Fruit fly (Drosophila melanogaster): ENCODE data around the gene CG11666.
A peak's percentile ranks its signal among the peaks of the same experiment; 100 is the strongest.

CG11666 gene

dm6 chrX:21027929-21028575 is 43.6 kb downstream of the CG11666 start, which contains the start of gene CG1532 (continued):
- TF ChIP-seq ham (GFP tag; IDR thresholded peaks at IDR 0.05) (no peak), pzg (GFP tag; optimal IDR thresholded peaks at IDR 0.05) (peak; percentile 50), CG4404 (GFP tag; IDR thresholded peaks at IDR 0.05) (no peak), CG12071 (GFP tag; optimal IDR thresholded peaks at IDR 0.05) (no peak), Ravus (GFP tag; IDR thresholded peaks at IDR 0.05) (no peak), CG9609 (GFP tag; optimal IDR thresholded peaks at IDR 0.05) (no peak), CG6175 (GFP tag; IDR thresholded peaks at IDR 0.05) (no peak), ewg (GFP tag; optimal IDR thresholded peaks at IDR 0.05) (no peak), p53 (GFP tag; optimal IDR thresholded peaks at IDR 0.05) (no peak), CG2116 (GFP tag; optimal IDR thresholded peaks at IDR 0.05) (peak; percentile 38), Chrac-16 (GFP tag; optimal IDR thresholded peaks at IDR 0.05) (no peak), gro (GFP tag; optimal IDR thresholded peaks at IDR 0.05) (no peak), sd (tag; optimal IDR thresholded peaks at IDR 0.05) (no peak), Sry-β (GFP tag; optimal IDR thresholded peaks at IDR 0.05) (no peak), Oli (tag; optimal IDR thresholded peaks at IDR 0.05) (no peak), sisA (GFP tag; IDR thresholded peaks at IDR 0.05) (no peak), CG34224 (GFP tag; IDR thresholded peaks at IDR 0.05; ENCODE audit: partially characterized antibody) (peak; percentile 58; the same call in 2 of the 3 replicates), nerfin-2 (GFP tag; IDR thresholded peaks at IDR 0.05; ENCODE audit: partially characterized antibody) (0 out of 2 replicates have a peak, but pooled peaks have one; percentile 13), CG43689 (GFP tag; IDR thresholded peaks at IDR 0.05) (no peak), Usf (GFP tag; optimal IDR thresholded peaks at IDR 0.05) (no peak), Tbp (GFP tag; optimal IDR thresholded peaks at IDR 0.05) (no peak), CG12744 (GFP tag; optimal IDR thresholded peaks at IDR 0.05) (no peak), kni (GFP tag; optimal IDR thresholded peaks at IDR 0.05) (no peak), Deaf1 (tag; optimal IDR thresholded peaks at IDR 0.05) (peak; percentile 49), H15 (GFP tag; IDR thresholded peaks at IDR 0.05) (no peak), gsb (GFP tag; IDR thresholded peaks at IDR 0.05) (no peak), Hr39 (optimal IDR thresholded peaks at IDR 0.05) (no peak), sc (optimal IDR thresholded peaks at IDR 0.05) (no peak), sc (GFP tag; optimal IDR thresholded peaks at IDR 0.05) (no peak), CG4854 (GFP tag; optimal IDR thresholded peaks at IDR 0.05) (no peak), chn (GFP tag; optimal IDR thresholded peaks at IDR 0.05) (no peak), knrl (GFP tag; IDR thresholded peaks at IDR 0.05; ENCODE audit: partially characterized antibody) (peak; percentile 57), Rfx (GFP tag; IDR thresholded peaks at IDR 0.05) (0 out of 2 replicates have a peak, but pooled peaks have one; percentile 6), HmgZ (tag; optimal IDR thresholded peaks at IDR 0.05) (peak; percentile 51), ERR (GFP tag; optimal IDR thresholded peaks at IDR 0.05) (no peak), crol (GFP tag; IDR thresholded peaks at IDR 0.05) (no peak), Optix (GFP tag; IDR thresholded peaks at IDR 0.05) (no peak), tup (GFP tag; optimal IDR thresholded peaks at IDR 0.05) (no peak), Dll (GFP tag; IDR thresholded peaks at IDR 0.05; ENCODE audit: partially characterized antibody) (peak; percentile 68), insv (GFP tag; optimal IDR thresholded peaks at IDR 0.05) (no peak), HmgD (GFP tag; optimal IDR thresholded peaks at IDR 0.05) (no peak), CG42726 (GFP tag; IDR thresholded peaks at IDR 0.05; ENCODE audit: partially characterized antibody) (peak; percentile 73; the same call in 1 of the 2 replicates), CG11093 (GFP tag; IDR thresholded peaks at IDR 0.05) (no peak), hkb (optimal IDR thresholded peaks at IDR 0.05) (no peak), hkb (GFP tag; IDR thresholded peaks at IDR 0.05) (0 out of 2 replicates have a peak, but pooled peaks have one; percentile 13), CG14965 (GFP tag; optimal IDR thresholded peaks at IDR 0.05; ENCODE audit: borderline replicate concordance) (no peak), z (GFP tag; IDR thresholded peaks at IDR 0.05) (no peak), CG1529 (GFP tag; optimal IDR thresholded peaks at IDR 0.05) (peak; percentile 40), gt (GFP tag; IDR thresholded peaks at IDR 0.05) (no peak), sens (GFP tag) (peak; percentile 79), CG8765 (GFP tag; IDR thresholded peaks at IDR 0.05) (no peak), slp2 (GFP tag; optimal IDR thresholded peaks at IDR 0.05) (no peak)
